Worm (Caenorhabditis elegans) whole organism, L3 larva: ENCODE data around the gene srg-60.

Experiments
- R02D3.7 ChIP-seq: fragments of 150-350 bp; optimal IDR thresholded peaks from 2 replicates; lab custom pipeline; 2014; ENCODE audit warnings: missing biosample characterization, missing genetic modification characterization
- aly-2 ChIP-seq: fragments of 150-350 bp; optimal IDR thresholded peaks from 2 replicates; lab custom pipeline; 2014; ENCODE audit warnings: missing biosample characterization, missing genetic modification characterization
- ceh-16 ChIP-seq: sonication (generic microtip); optimal IDR thresholded peaks from 2 replicates; lab custom pipeline; 2017; ENCODE audit warnings: missing biosample characterization, missing genetic modification characterization
- ceh-28 ChIP-seq: fragments of 150-350 bp; optimal IDR thresholded peaks from 2 replicates; lab custom pipeline; 2014; ENCODE audit warnings: missing biosample characterization, missing genetic modification reagents, missing genetic modification characterization
- ceh-9 ChIP-seq: sonication (generic microtip); optimal IDR thresholded peaks from 2 replicates; lab custom pipeline; 2018; ENCODE audit warnings: missing biosample characterization, missing genetic modification characterization
- daf-12 ChIP-seq: fragments of 150-350 bp; optimal IDR thresholded peaks from 2 replicates; lab custom pipeline; 2014; ENCODE audit warnings: missing biosample characterization, missing genetic modification reagents, missing genetic modification characterization
- egl-5 ChIP-seq: fragments of 150-350 bp; optimal IDR thresholded peaks from 2 replicates; lab custom pipeline; 2017; ENCODE audit warnings: missing biosample characterization, missing genetic modification reagents, missing genetic modification characterization, inconsistent platforms
- elt-1 ChIP-seq: fragments of 150-350 bp; optimal IDR thresholded peaks from 2 replicates; lab custom pipeline; 2014; ENCODE audit warnings: missing biosample characterization, missing genetic modification characterization
- elt-2 ChIP-seq: sonication (generic microtip); optimal IDR thresholded peaks from 2 replicates; lab custom pipeline; 2016; ENCODE audit warnings: missing genetic modification reagents, mild to moderate bottlenecking, missing genetic modification characterization, missing compliant biosample characterization
- eor-1 ChIP-seq, 2 experiments: fragments of 150-350 bp; optimal IDR thresholded peaks; 2 replicates each; lab custom pipeline; 2014 to 2018; ENCODE audit warnings: missing biosample characterization in 2 of 2, missing genetic modification characterization in 2 of 2
- fkh-2 ChIP-seq: fragments of 150-350 bp; optimal IDR thresholded peaks from 2 replicates; lab custom pipeline; 2014; ENCODE audit warnings: missing biosample characterization, missing genetic modification reagents, missing genetic modification characterization
- fos-1 ChIP-seq: fragments of 150-350 bp; optimal IDR thresholded peaks from 2 replicates; lab custom pipeline; 2014; ENCODE audit warnings: missing biosample characterization, missing genetic modification characterization
- hmg-11 ChIP-seq: sonication (generic microtip); optimal IDR thresholded peaks from 2 replicates; lab custom pipeline; 2016; ENCODE audit warnings: missing genetic modification characterization, missing compliant biosample characterization
- jun-1 ChIP-seq: fragments of 150-350 bp; optimal IDR thresholded peaks from 2 replicates; lab custom pipeline; 2014; ENCODE audit warnings: missing biosample characterization, missing genetic modification reagents, missing genetic modification characterization
- lin-15B ChIP-seq: fragments of 150-350 bp; optimal IDR thresholded peaks from 2 replicates; lab custom pipeline; 2014; ENCODE audit warnings: missing biosample characterization, missing genetic modification characterization
- lsy-12 ChIP-seq: sonication (generic microtip); optimal IDR thresholded peaks from 2 replicates; lab custom pipeline; 2016; ENCODE audit warnings: mild to moderate bottlenecking, missing genetic modification characterization, missing compliant biosample characterization
- mdl-1 ChIP-seq: fragments of 150-350 bp; optimal IDR thresholded peaks from 2 replicates; lab custom pipeline; 2014; ENCODE audit warnings: missing biosample characterization, missing genetic modification characterization
- mml-1 ChIP-seq: fragments of 150-350 bp; sonication (generic microtip); optimal IDR thresholded peaks from 3 replicates; lab custom pipeline; 2014; ENCODE audit warnings: missing biosample characterization, missing genetic modification characterization
- nfya-1 ChIP-seq: sonication (generic microtip); optimal IDR thresholded peaks from 2 replicates; lab custom pipeline; 2017; ENCODE audit warnings: missing genetic modification characterization, mild to moderate bottlenecking, missing compliant biosample characterization, antibody characterized with exemption, moderate library complexity; ENCODE audit not compliant: insufficient read depth
- nhr-12 ChIP-seq: fragments of 150-350 bp; optimal IDR thresholded peaks from 2 replicates; lab custom pipeline; 2014; ENCODE audit warnings: missing biosample characterization, missing genetic modification characterization
- nhr-28 ChIP-seq: fragments of 150-350 bp; optimal IDR thresholded peaks from 2 replicates; lab custom pipeline; 2014; ENCODE audit warnings: missing biosample characterization, missing genetic modification characterization
- nhr-43 ChIP-seq: sonication (generic microtip); optimal IDR thresholded peaks from 2 replicates; lab custom pipeline; 2016; ENCODE audit warnings: mild to moderate bottlenecking, missing genetic modification characterization, missing compliant biosample characterization; ENCODE audit not compliant: poor library complexity, severe bottlenecking
- nhr-67 ChIP-seq: fragments of 150-350 bp; optimal IDR thresholded peaks from 2 replicates; lab custom pipeline; 2014; ENCODE audit warnings: missing biosample characterization, missing genetic modification characterization
- nhr-76 ChIP-seq: fragments of 150-350 bp; sonication (generic microtip); optimal IDR thresholded peaks from 5 replicates; lab custom pipeline; 2014; ENCODE audit warnings: missing biosample characterization, missing genetic modification characterization
- nhr-77 ChIP-seq: fragments of 150-350 bp; optimal IDR thresholded peaks from 2 replicates; lab custom pipeline; 2014; ENCODE audit warnings: missing biosample characterization, missing genetic modification characterization
- pha-4 ChIP-seq: fragments of 150-350 bp; optimal IDR thresholded peaks from 2 replicates; lab custom pipeline; 2014; ENCODE audit warnings: missing biosample characterization, missing genetic modification reagents, missing genetic modification characterization
- sea-2 ChIP-seq: fragments of 150-350 bp; sonication (generic microtip); optimal IDR thresholded peaks from 4 replicates; lab custom pipeline; 2014; ENCODE audit warnings: missing biosample characterization, missing genetic modification reagents, missing genetic modification characterization
- skn-1 ChIP-seq: fragments of 150-350 bp; optimal IDR thresholded peaks from 2 replicates; lab custom pipeline; 2014; ENCODE audit warnings: missing biosample characterization, missing genetic modification characterization
- unc-39 ChIP-seq: sonication (generic microtip); optimal IDR thresholded peaks from 4 replicates; lab custom pipeline; 2017; ENCODE audit warnings: missing biosample characterization, missing genetic modification characterization
- unc-62 ChIP-seq: fragments of 150-350 bp; sonication (generic microtip); optimal IDR thresholded peaks from 4 replicates; lab custom pipeline; 2014; ENCODE audit warnings: missing biosample characterization, missing genetic modification reagents, missing genetic modification characterization
- ztf-4 ChIP-seq: fragments of 150-350 bp; optimal IDR thresholded peaks from 2 replicates; lab custom pipeline; 2014; ENCODE audit warnings: missing biosample characterization, missing genetic modification characterization

The srg-60 gene

DNA sequence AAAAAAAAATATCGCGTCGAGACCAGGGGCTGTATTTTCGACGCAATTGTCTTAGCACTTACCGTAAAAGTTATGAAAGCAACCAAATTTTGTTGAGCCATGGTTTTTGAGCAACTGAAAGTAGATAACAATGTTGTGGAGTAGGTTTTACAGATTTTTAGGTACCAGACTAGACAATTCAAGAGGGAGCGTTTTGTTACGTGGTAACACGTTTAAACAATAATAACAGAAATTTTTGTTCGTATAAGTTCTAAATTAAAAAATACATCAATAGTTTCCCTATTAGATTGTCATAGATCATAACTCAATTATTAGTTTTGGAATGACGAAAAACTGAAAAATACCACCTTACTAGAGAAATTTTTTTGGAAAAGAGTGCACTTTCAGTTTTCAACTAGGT, 27.6 kb upstream of the srg-60 start, which contains the start of gene srx-24:
srx-24 (minus strand) TSS at position 101 of the 400 bp plus-strand sequence.
- no peak for TF ChIP-seq hmg-11 (tag; lab: Kevin White, UChicago)
- no peak for TF ChIP-seq nhr-28 (tag; lab: Kevin White, UChicago)
- no peak for TF ChIP-seq skn-1 (tag; lab: Kevin White, UChicago)
- TF ChIP-seq ztf-4 (tag; lab: Kevin White, UChicago), result no peak
- no peak for TF ChIP-seq daf-12 (tag; lab: Kevin White, UChicago)
- TF ChIP-seq R02D3.7 (tag; lab: Kevin White, UChicago), result no peak
- TF ChIP-seq unc-39, result no peak
- no peak for TF ChIP-seq unc-62 (GFP tag; lab: Kevin White, UChicago)

DNA sequence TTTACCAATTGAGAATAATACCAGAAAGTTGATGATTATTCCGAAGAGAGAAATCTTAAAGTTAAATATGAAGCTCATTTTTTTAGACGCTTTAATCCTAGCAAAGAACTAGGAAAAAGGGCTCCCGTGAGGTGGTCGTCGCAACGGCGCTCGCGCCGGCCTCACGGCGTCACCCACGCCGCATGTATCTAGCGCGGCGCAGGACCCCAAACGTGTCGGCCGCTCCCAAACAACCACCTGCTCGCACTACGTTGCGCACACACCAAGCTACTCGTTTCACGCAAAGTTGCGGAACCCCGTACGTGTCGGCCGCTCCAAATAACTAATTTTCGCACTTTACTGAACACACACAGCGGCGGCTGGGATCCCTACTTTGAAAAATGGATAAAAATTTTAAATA, 23.9 kb upstream of the srg-60 start:
- TF ChIP-seq fkh-2 (no peak), mdl-1 (no peak), ceh-28 (no peak), jun-1 (tag; lab: Kevin White, UChicago) (no peak), aly-2 (tag; lab: Kevin White, UChicago) (no peak), nhr-43 (tag; lab: Kevin White, UChicago) (no peak), nfya-1 (tag; lab: Kevin White, UChicago) (no peak), nhr-28 (tag; lab: Kevin White, UChicago) (no peak), egl-5 (no peak), unc-62 (GFP tag; lab: Kevin White, UChicago) (no peak), nhr-12 (tag; lab: Kevin White, UChicago) (no peak), ceh-9 (no peak)

DNA sequence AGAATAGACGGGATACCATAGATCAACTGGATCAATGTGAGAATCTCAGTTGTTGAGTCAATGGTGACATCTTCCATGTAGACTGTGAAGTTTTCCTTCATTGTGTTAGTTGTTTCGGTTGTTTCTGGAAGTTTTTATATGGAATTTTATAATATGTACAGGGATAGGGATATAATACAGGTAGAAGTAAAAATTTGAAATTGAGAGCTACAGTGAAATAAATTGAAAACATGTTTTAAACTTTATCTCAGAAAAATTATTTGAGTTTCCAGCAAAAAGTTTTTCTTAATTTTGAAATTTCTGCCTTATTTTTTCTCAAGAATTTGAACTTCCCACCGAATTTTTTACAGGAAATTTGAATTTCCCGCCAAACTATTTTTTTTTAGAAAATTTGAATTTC, 19.8 kb upstream of the srg-60 start, which contains the start of gene srg-62:
srg-62 (minus strand) TSS at position 101 of the 400 bp plus-strand sequence.
- TF ChIP-seq nhr-67 (tag; lab: Kevin White, UChicago), result no peak
- no peak for TF ChIP-seq R02D3.7 (tag; lab: Kevin White, UChicago)
- no peak for TF ChIP-seq ceh-16 (tag; lab: Kevin White, UChicago)
- TF ChIP-seq nfya-1 (tag; lab: Kevin White, UChicago), result no peak
- no peak for TF ChIP-seq pha-4 (tag; lab: Kevin White, UChicago)
- no peak for TF ChIP-seq ceh-28
- no peak for TF ChIP-seq unc-62 (GFP tag; lab: Kevin White, UChicago)
- no peak for TF ChIP-seq elt-2
- no peak for TF ChIP-seq mml-1 (tag; lab: Kevin White, UChicago)
- TF ChIP-seq aly-2 (tag; lab: Kevin White, UChicago), result no peak
- no peak for TF ChIP-seq eor-1 (tag; optimal IDR thresholded peaks at IDR 0.05; lab: Kevin White, UChicago)
- TF ChIP-seq skn-1 (tag; lab: Kevin White, UChicago), result no peak
- TF ChIP-seq nhr-76 (tag; lab: Kevin White, UChicago), result no peak
- no peak for TF ChIP-seq nhr-77 (tag; lab: Kevin White, UChicago)
- no peak for TF ChIP-seq lin-15B (tag; lab: Kevin White, UChicago)
- TF ChIP-seq lsy-12, result no peak
- TF ChIP-seq mdl-1, result no peak
- no peak for TF ChIP-seq ceh-9
- no peak for TF ChIP-seq elt-1 (tag; lab: Kevin White, UChicago)

DNA sequence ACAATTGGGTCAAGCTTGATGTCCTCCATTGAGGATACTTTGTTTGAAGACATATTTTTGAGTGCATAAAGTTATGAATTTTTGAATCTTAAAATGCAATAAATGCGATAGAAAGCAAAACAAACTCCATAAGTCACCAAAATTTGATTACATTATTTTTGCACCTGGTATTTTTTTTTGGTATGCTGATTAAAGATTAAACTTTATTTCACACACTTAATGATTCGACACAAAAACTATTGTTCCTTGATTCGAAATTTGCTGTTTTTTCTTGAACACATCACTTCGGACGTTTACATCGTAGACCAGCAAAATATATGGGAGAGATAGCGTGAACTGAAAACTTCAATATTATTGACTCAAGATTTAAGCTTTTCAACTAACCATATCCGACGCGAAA, 17.8 kb upstream of the srg-60 start, which contains the start of gene srg-61:
srg-61 (minus strand) TSS at position 101 of the 400 bp plus-strand sequence.
- TF ChIP-seq ceh-16 (tag; lab: Kevin White, UChicago) (no peak), lin-15B (tag; lab: Kevin White, UChicago) (no peak), egl-5 (no peak), fos-1 (tag; lab: Kevin White, UChicago) (no peak)
- TF ChIP-seq, all 47 proteins: peak for 0

DNA sequence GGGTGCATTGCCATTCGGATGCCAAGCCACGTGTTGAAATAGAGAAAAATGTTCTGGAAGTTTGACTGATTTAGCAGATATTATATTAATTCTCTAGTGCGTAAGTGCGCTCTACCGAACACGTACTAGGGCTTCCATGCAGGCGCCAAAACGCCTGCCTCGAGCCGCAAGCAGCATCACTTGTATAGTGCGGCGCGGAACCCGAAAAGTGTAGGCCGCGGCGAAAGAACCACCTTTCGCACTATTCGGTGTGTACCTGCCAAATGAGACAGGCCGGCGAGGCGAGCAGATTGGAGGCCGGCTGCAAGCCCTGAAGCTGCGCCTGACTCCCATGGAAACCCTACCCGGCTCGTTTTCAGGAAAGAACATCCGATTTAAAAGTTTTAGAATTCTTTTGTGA, 17.2 kb upstream of the srg-60 start:
- TF ChIP-seq nhr-77 (tag; lab: Kevin White, UChicago), result no peak
- TF ChIP-seq ztf-4 (tag; lab: Kevin White, UChicago), result no peak
- TF ChIP-seq jun-1 (tag; lab: Kevin White, UChicago), result no peak
- no peak for TF ChIP-seq hmg-11 (tag; lab: Kevin White, UChicago)
- no peak for TF ChIP-seq nhr-43 (tag; lab: Kevin White, UChicago)
- TF ChIP-seq sea-2 (GFP tag; lab: Kevin White, UChicago), result no peak

DNA sequence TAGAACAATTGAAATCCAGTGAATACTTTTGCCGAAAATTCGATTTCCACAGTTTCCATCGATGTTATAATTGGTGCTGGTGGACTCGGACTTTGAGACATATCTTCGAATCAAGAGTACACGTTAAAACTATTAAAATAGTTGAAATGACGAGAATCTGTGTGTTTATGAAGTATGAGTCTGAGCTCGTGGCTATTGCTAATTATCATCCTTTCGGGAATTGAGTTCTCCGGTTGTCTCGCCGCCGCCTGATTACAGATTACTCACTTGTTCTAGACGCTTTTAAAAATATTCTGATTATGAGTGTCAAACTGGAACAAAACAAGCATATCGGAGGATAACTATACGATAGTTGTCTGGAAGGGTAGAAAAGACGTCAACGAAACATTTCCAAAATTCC, 15.7 kb upstream of the srg-60 start, which contains the start of gene srg-56:
srg-56 (minus strand) TSS at position 101 of the 400 bp plus-strand sequence.
- no peak for TF ChIP-seq fkh-2
- TF ChIP-seq mml-1 (tag; lab: Kevin White, UChicago), result no peak
- TF ChIP-seq, all 47 proteins: peak for 0
